Worm (Caenorhabditis elegans) whole organism, early embryonic: Measurements from ENCODE around the gene flp-24.

Experiments used
- B0310.2 ChIP-seq: sonication (generic microtip); optimal IDR thresholded peaks from 2 replicates; lab custom pipeline; 2016; ENCODE audit warnings: mild to moderate bottlenecking, missing genetic modification characterization, missing compliant biosample characterization
- F13C5.2 ChIP-seq: sonication (generic microtip); optimal IDR thresholded peaks from 2 replicates; lab custom pipeline; 2017; ENCODE audit warnings: mild to moderate bottlenecking, missing genetic modification characterization, inconsistent platforms, missing compliant biosample characterization
- aly-1 ChIP-seq: sonication (generic microtip); optimal IDR thresholded peaks from 2 replicates; lab custom pipeline; 2016; ENCODE audit warnings: missing genetic modification characterization, missing compliant biosample characterization
- ceh-36 ChIP-seq: sonication (generic microtip); optimal IDR thresholded peaks from 2 replicates; lab custom pipeline; 2016; ENCODE audit warnings: missing genetic modification characterization, inconsistent platforms, missing compliant biosample characterization
- ets-7 ChIP-seq: sonication (generic microtip); optimal IDR thresholded peaks from 2 replicates; lab custom pipeline; 2016; ENCODE audit warnings: missing genotype, missing genetic modification characterization, missing compliant biosample characterization
- hmbx-1 ChIP-seq: sonication (generic microtip); optimal IDR thresholded peaks from 2 replicates; lab custom pipeline; 2016; ENCODE audit warnings: mild to moderate bottlenecking, missing genetic modification characterization, missing compliant biosample characterization
- hnd-1 ChIP-seq: sonication (generic microtip); optimal IDR thresholded peaks from 2 replicates; lab custom pipeline; 2016; ENCODE audit warnings: missing genetic modification characterization, missing compliant biosample characterization
- scrt-1 ChIP-seq: fragments of 200-800 bp; sonication (Bioruptor generic); IDR thresholded peaks from 2 replicates; pipeline ENCODE4 v1.3.6; 2022; ENCODE audit warnings: missing genetic modification characterization, missing compliant biosample characterization
- tbx-37 ChIP-seq: fragments of 200-800 bp; sonication (Bioruptor generic); conservative IDR thresholded peaks from 2 replicates; pipeline ENCODE4 v1.3.6; 2022; ENCODE audit warnings: missing genetic modification reagents, missing genetic modification characterization, missing compliant biosample characterization
- tra-4 ChIP-seq: sonication (generic microtip); optimal IDR thresholded peaks from 2 replicates; lab custom pipeline; 2017; ENCODE audit warnings: missing genetic modification characterization, missing compliant biosample characterization

DNA sequence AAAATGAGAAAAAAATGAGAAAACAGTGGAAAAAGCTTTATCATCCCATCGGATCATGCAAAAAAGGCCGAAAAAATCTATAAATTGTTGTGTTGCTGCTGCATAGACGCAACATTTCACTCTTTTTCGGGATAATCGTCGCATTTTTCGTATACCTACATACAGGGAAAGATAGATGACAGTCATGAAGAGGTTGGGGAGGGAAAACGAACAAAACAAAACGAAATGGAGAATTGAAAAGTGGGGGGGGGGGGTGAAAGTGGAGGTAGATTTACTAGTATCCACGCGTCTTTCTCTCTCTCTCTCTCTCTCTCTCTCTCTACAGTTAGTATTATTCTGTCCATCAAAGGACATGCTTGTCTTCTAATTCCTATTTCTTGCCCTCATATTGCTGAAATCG, 19.5 kb downstream of the flp-24 start:
- TF ChIP-seq hmbx-1 (no peak), tbx-37 (GFP tag; lab: Robert Waterston, UW) (no peak), F13C5.2 (no peak), hnd-1 (tag; lab: Kevin White, UChicago) (no peak), ceh-36 (tag; lab: Kevin White, UChicago) (no peak), B0310.2 (tag; lab: Kevin White, UChicago) (no peak), tra-4 (tag; lab: Kevin White, UChicago) (no peak), scrt-1 (GFP tag; lab: Robert Waterston, UW) (no peak), ets-7 (tag; lab: Kevin White, UChicago) (no peak), aly-1 (tag; lab: Kevin White, UChicago) (no peak)
